Worm (Caenorhabditis elegans): ENCODE data around the gene C17H12.12.

ce11 chrIV:6750117-6750516, 45.6 kb upstream of the C17H12.12 start:
- no peak for TF ChIP-seq W03F9.2 (tag; optimal IDR thresholded peaks at IDR 0.05)
- no peak for TF ChIP-seq him-1 (tag; optimal IDR thresholded peaks at IDR 0.05)
- TF ChIP-seq dao-5 (tag; optimal IDR thresholded peaks at IDR 0.05), result no peak

All from whole organism, L4/young adult.